Worm (Caenorhabditis elegans): Measurements from ENCODE around the gene clec-252.

clec-252 gene

ce11 chrV:18710045-18710490 is 38.6 kb downstream of the clec-252 start (continued):
- TF ChIP-seq unc-86 (tag; optimal IDR thresholded peaks at IDR 0.05), result peak; percentile 5
- no peak for TF ChIP-seq mef-2 (tag; optimal IDR thresholded peaks at IDR 0.05)
- TF ChIP-seq C34B4.2 (tag; optimal IDR thresholded peaks at IDR 0.05), result no peak
- TF ChIP-seq pqm-1 (tag; optimal IDR thresholded peaks at IDR 0.05), result no peak
- TF ChIP-seq swsn-7 (tag; optimal IDR thresholded peaks at IDR 0.05), result peak; percentile 37
- no peak for TF ChIP-seq nhr-84 (tag; optimal IDR thresholded peaks at IDR 0.05)
- no peak for TF ChIP-seq isw-1 (GFP tag; IDR thresholded peaks at IDR 0.05)
- no peak for TF ChIP-seq efl-3 (GFP tag; optimal IDR thresholded peaks at IDR 0.05)
- peak; percentile 70 for TF ChIP-seq nhr-85 (tag)
- TF ChIP-seq elt-3 (tag; optimal IDR thresholded peaks at IDR 0.05), result peak in 1 of 6 experiments; percentile 1
- peak; percentile 36 for TF ChIP-seq snpc-4 (tag; optimal IDR thresholded peaks at IDR 0.05)
- no peak for TF ChIP-seq nhr-77 (tag; optimal IDR thresholded peaks at IDR 0.05)
- no peak for TF ChIP-seq tlp-1 (tag; optimal IDR thresholded peaks at IDR 0.05)
- peak; percentile 90 for TF ChIP-seq nhr-47 (tag; optimal IDR thresholded peaks at IDR 0.05)
- no peak for TF ChIP-seq sup-37 (GFP tag; optimal IDR thresholded peaks at IDR 0.05)
- TF ChIP-seq ceh-90 (tag; optimal IDR thresholded peaks at IDR 0.05), result no peak
- no peak for TF ChIP-seq dpl-1 (GFP tag; optimal IDR thresholded peaks at IDR 0.05)
- no peak for TF ChIP-seq efl-1 (optimal IDR thresholded peaks at IDR 0.05)
- TF ChIP-seq efl-1 (GFP tag; optimal IDR thresholded peaks at IDR 0.05 in 1 of 2), result peak in 1 of 2 experiments; percentile 91
- TF ChIP-seq nhr-11 (tag; optimal IDR thresholded peaks at IDR 0.05), result no peak
- no peak for TF ChIP-seq nhr-237 (tag; optimal IDR thresholded peaks at IDR 0.05)
- no peak for TF ChIP-seq Y116A8C.19 (tag; optimal IDR thresholded peaks at IDR 0.05; ENCODE audit: borderline replicate concordance)
- TF ChIP-seq alr-1 (tag; optimal IDR thresholded peaks at IDR 0.05; ENCODE audit: borderline replicate concordance), result no peak
- TF ChIP-seq xbp-1 (tag; optimal IDR thresholded peaks at IDR 0.05), result peak; percentile 37
- TF ChIP-seq snu-23 (GFP tag; optimal IDR thresholded peaks at IDR 0.05), result no peak
- peak; percentile 56 for TF ChIP-seq tbx-2 (tag; optimal IDR thresholded peaks at IDR 0.05)
- peak in 1 of 2 experiments; percentile 15 for TF ChIP-seq lin-35 (GFP tag; optimal IDR thresholded peaks at IDR 0.05)
- no peak for TF ChIP-seq aly-2 (tag; optimal IDR thresholded peaks at IDR 0.05)
- peak; percentile 74 for TF ChIP-seq dsc-1 (tag; optimal IDR thresholded peaks at IDR 0.05)
- no peak for TF ChIP-seq hpl-2 (GFP tag; optimal IDR thresholded peaks at IDR 0.05)

ce11 chrV:18709203-18709860 is 39.3 kb downstream of the clec-252 start, which contains the start of gene Y17D7C.6:
Gene Y17D7C.6, plus strand, starts transcription at chrV:18709810.
- TF ChIP-seq nhr-90 (tag; optimal IDR thresholded peaks at IDR 0.05; ENCODE audit: poor library complexity), result no peak
- TF ChIP-seq fkh-4 (tag; optimal IDR thresholded peaks at IDR 0.05; ENCODE audit: borderline replicate concordance), result no peak
- no peak for TF ChIP-seq C16A3.4 (tag; optimal IDR thresholded peaks at IDR 0.05)
- no peak for TF ChIP-seq ces-1 (GFP tag; optimal IDR thresholded peaks at IDR 0.05)
- TF ChIP-seq elt-2 (tag; optimal IDR thresholded peaks at IDR 0.05), result no peak
- no peak for TF ChIP-seq unc-98 (GFP tag; IDR thresholded peaks at IDR 0.05)
- TF ChIP-seq lin-13 (GFP tag; optimal IDR thresholded peaks at IDR 0.05), result no peak
- TF ChIP-seq Y116A8C.19 (tag; optimal IDR thresholded peaks at IDR 0.05; ENCODE audit: borderline replicate concordance), result no peak
- no peak for TF ChIP-seq swsn-7 (tag; optimal IDR thresholded peaks at IDR 0.05)

- 0 out of 2 replicates have a peak, but pooled peaks have one; percentile 78 for TF ChIP-seq ets-5 (GFP tag; IDR thresholded peaks at IDR 0.05)
- no peak for TF ChIP-seq mep-1 (tag; optimal IDR thresholded peaks at IDR 0.05)
- no peak for TF ChIP-seq ceh-88 (GFP tag; IDR thresholded peaks at IDR 0.05)
- TF ChIP-seq dpl-1 (GFP tag; optimal IDR thresholded peaks at IDR 0.05), result no peak
- no peak for TF ChIP-seq unc-62 (GFP tag; optimal IDR thresholded peaks at IDR 0.05)
- TF ChIP-seq unc-86 (tag; optimal IDR thresholded peaks at IDR 0.05), result no peak
- no peak for TF ChIP-seq lin-13 (GFP tag; optimal IDR thresholded peaks at IDR 0.05)
- peak; percentile 43; the same call in 1 of the 2 replicates for TF ChIP-seq grh-1 (GFP tag; IDR thresholded peaks at IDR 0.05)
- TF ChIP-seq mef-2 (tag; optimal IDR thresholded peaks at IDR 0.05), result no peak
- TF ChIP-seq skn-1 (tag; optimal IDR thresholded peaks at IDR 0.05), result no peak
- no peak for TF ChIP-seq C34B4.2 (tag; optimal IDR thresholded peaks at IDR 0.05)
- no peak for TF ChIP-seq nhr-47 (tag; optimal IDR thresholded peaks at IDR 0.05)
- TF ChIP-seq ceh-63 (GFP tag; optimal IDR thresholded peaks at IDR 0.05), result no peak
- no peak for TF ChIP-seq jun-1 (tag; optimal IDR thresholded peaks at IDR 0.05)
- TF ChIP-seq lin-39 (tag; optimal IDR thresholded peaks at IDR 0.05), result no peak
- no peak for TF ChIP-seq aha-1 (tag; optimal IDR thresholded peaks at IDR 0.05)
- no peak for TF ChIP-seq pag-3 (tag; optimal IDR thresholded peaks at IDR 0.05; ENCODE audit: borderline replicate concordance, insufficient read depth)
Measured at ce11 chrV:18708015-18708414, 40.6 kb downstream of the clec-252 start.
